Fruit fly (Drosophila melanogaster) whole organism, adult: ENCODE data around the gene CtIP.

Experiments
- CG11617 ChIP-seq: fragments of 200-800 bp; sonication (Bioruptor generic); optimal IDR thresholded peaks from 2 replicates; lab custom pipeline; 2017; ENCODE audit warnings: mild to moderate bottlenecking, missing biosample characterization, missing genetic modification reagents, missing genetic modification characterization
- CG12768 ChIP-seq: fragments of 200-800 bp; sonication (Bioruptor generic); optimal IDR thresholded peaks from 2 replicates; lab custom pipeline; 2017; ENCODE audit warnings: missing biosample characterization, missing genetic modification characterization, mild to moderate bottlenecking, moderate library complexity, missing genetic modification reagents
- CG14711 ChIP-seq: fragments of 200-800 bp; sonication (Bioruptor generic); optimal IDR thresholded peaks from 2 replicates; lab custom pipeline; 2018; ENCODE audit warnings: missing biosample characterization, mild to moderate bottlenecking, missing genetic modification characterization, moderate library complexity
- CG1620 ChIP-seq: fragments of 200-800 bp; sonication (Bioruptor generic); optimal IDR thresholded peaks from 2 replicates; lab custom pipeline; 2016; ENCODE audit warnings: missing biosample characterization, missing genetic modification characterization
- CG33017 ChIP-seq: fragments of 200-800 bp; sonication (Bioruptor generic); optimal IDR thresholded peaks from 2 replicates; lab custom pipeline; 2018; ENCODE audit warnings: missing biosample characterization, mild to moderate bottlenecking, missing genetic modification characterization, moderate library complexity
- CG5204 ChIP-seq: fragments of 200-800 bp; sonication (Bioruptor generic); optimal IDR thresholded peaks from 2 replicates; lab custom pipeline; 2016; ENCODE audit warnings: missing biosample characterization, missing genetic modification characterization
- CG7045 ChIP-seq: fragments of 200-800 bp; sonication (Bioruptor generic); optimal IDR thresholded peaks from 2 replicates; lab custom pipeline; 2017; ENCODE audit warnings: missing biosample characterization, mild to moderate bottlenecking, missing genetic modification characterization
- CG7101 ChIP-seq: fragments of 200-800 bp; sonication (Bioruptor generic); optimal IDR thresholded peaks from 2 replicates; lab custom pipeline; 2018; ENCODE audit warnings: missing biosample characterization, mild to moderate bottlenecking, missing genetic modification characterization, moderate library complexity
- Clk ChIP-seq: fragments of 200-800 bp; sonication (Bioruptor generic); optimal IDR thresholded peaks from 2 replicates; lab custom pipeline; 2017; ENCODE audit warnings: missing biosample characterization, missing genetic modification characterization
- Crg-1 ChIP-seq: fragments of 200-800 bp; sonication (Bioruptor generic); optimal IDR thresholded peaks from 2 replicates; lab custom pipeline; 2016; ENCODE audit warnings: missing biosample characterization, missing genetic modification characterization
- Hr96 ChIP-seq: fragments of 200-800 bp; sonication (Bioruptor generic); optimal IDR thresholded peaks from 2 replicates; lab custom pipeline; 2016; ENCODE audit warnings: missing biosample characterization, missing genetic modification characterization
- Mnt ChIP-seq: fragments of 200-800 bp; sonication (Bioruptor generic); optimal IDR thresholded peaks from 2 replicates; lab custom pipeline; 2016; ENCODE audit warnings: missing biosample characterization, mild to moderate bottlenecking, missing genetic modification characterization
- bab1 ChIP-seq: fragments of 200-800 bp; sonication (Bioruptor generic); optimal IDR thresholded peaks from 3 replicates; lab custom pipeline; 2019; ENCODE audit warnings: missing biosample characterization, mild to moderate bottlenecking, missing genetic modification characterization, moderate library complexity
- cic ChIP-seq: fragments of 200-800 bp; sonication (Bioruptor generic); optimal IDR thresholded peaks from 2 replicates; lab custom pipeline; 2017; ENCODE audit warnings: missing biosample characterization, mild to moderate bottlenecking, missing genetic modification characterization, moderate library complexity
- cnc ChIP-seq, 2 experiments: fragments of >200 bp; optimal IDR thresholded peaks; 2 replicates each; lab custom pipeline; 2017
- kay ChIP-seq: fragments of 200-800 bp; sonication (Bioruptor generic); peaks from one replicate; lab custom pipeline; 2016; ENCODE audit warnings: missing biosample characterization, missing genetic modification characterization, borderline replicate concordance
- ovo ChIP-seq: fragments of 200-800 bp; sonication (Bioruptor generic); optimal IDR thresholded peaks from 2 replicates; lab custom pipeline; 2016; ENCODE audit warnings: missing biosample characterization, missing genetic modification characterization
- pad ChIP-seq: fragments of 200-800 bp; sonication (Bioruptor generic); optimal IDR thresholded peaks from 3 replicates; lab custom pipeline; 2017; ENCODE audit warnings: missing biosample characterization, missing genetic modification characterization, mild to moderate bottlenecking, moderate library complexity, missing genetic modification reagents
- tj ChIP-seq: fragments of 200-800 bp; sonication (Bioruptor generic); optimal IDR thresholded peaks from 3 replicates; lab custom pipeline; 2017; ENCODE audit warnings: missing biosample characterization, mild to moderate bottlenecking, missing genetic modification characterization, moderate library complexity
- toe ChIP-seq: fragments of 200-800 bp; sonication (Bioruptor generic); optimal IDR thresholded peaks from 2 replicates; lab custom pipeline; 2016; ENCODE audit warnings: missing biosample characterization, missing genetic modification characterization

Gene CtIP

DNA sequence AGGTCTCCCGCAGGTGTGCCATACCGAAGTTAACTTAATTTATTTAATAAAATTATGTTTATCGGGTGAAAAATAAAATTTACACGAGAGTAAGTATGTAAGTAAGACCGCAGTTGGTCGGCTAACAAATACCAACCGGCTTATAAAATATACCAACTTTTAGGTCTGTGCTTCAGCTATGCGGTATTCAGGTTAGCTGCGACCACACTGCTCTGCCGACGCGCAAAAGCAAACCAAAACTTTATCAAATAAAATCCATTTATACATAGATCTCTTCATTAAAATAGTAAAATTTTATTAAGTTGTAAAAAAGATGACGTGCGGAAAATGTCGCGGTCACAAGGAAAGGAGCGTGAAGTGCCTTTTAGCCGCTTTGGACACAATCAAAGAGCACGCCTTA, at the start of gene CtIP, which contains the start of gene mRpL15:
Gene CtIP (plus strand): TSS at position 182 of the 400 bp plus-strand sequence.
Gene mRpL15 (minus strand): TSS at position 141 of the 400 bp plus-strand sequence.
- TF ChIP-seq Mnt (GFP tag; lab: Kevin White, UChicago) (peak; percentile 16), CG12768 (GFP tag; lab: Kevin White, UChicago) (no peak)

dm6 chr3L:20387038-20387842, 48.8 kb upstream of the CtIP start:
- TF ChIP-seq Mnt (GFP tag; lab: Kevin White, UChicago) = peak; percentile 82
- TF ChIP-seq bab1 (GFP tag; lab: Kevin White, UChicago) = no peak
- peak; percentile 91 for TF ChIP-seq cic
- peak; percentile 10 for TF ChIP-seq CG33017
- TF ChIP-seq ovo (GFP tag; lab: Kevin White, UChicago) = no peak
- no peak for TF ChIP-seq tj
- TF ChIP-seq kay = peak; percentile 52

DNA sequence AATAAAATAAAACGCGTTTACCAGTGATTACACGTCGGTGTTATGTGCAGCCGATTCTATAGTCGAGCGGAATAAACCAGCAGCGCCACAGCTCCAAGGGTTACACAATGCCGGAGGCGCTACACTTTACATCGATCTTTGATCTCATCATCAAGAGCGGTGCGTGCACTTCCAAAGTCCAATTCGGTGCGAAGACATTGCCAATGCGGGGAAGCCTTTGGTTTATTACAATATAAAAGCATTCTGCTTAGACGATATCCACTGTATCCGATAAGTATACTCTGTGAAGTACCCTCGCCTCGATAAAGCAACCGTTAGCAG, 48.2 kb upstream of the CtIP start:
- no peak for TF ChIP-seq ovo (GFP tag; lab: Kevin White, UChicago)
- peak; percentile 4 for TF ChIP-seq CG12768 (GFP tag; lab: Kevin White, UChicago)
- no peak for TF ChIP-seq CG5204 (GFP tag; lab: Kevin White, UChicago)
- no peak for TF ChIP-seq cnc (optimal IDR thresholded peaks at IDR 0.05; lab: Kevin White, UChicago)

DNA sequence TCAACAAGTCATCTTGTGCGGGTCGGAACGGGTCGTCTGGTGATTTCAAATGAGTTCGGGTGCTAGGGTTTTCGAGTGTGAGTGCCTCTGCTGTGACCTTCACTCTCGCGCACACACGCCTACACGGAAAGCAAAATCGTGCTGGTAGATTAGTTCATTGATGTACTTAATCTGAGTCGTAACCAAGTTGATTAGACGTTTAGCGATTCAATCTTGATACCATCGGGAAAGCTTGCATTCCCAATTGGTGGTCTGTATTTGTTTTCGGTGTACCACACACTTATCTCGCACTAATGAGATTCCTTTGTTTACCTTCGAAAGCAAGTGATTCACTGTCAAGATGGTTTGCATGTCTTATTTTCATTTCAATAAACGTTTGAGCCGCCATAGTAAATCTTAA, 47.1 kb upstream of the CtIP start:
- peak; percentile 89 for TF ChIP-seq cic
- TF ChIP-seq CG7045 = no peak
- TF ChIP-seq kay = peak; percentile 94
- TF ChIP-seq CG33017 = peak; percentile 41
- no peak for TF ChIP-seq bab1 (GFP tag; lab: Kevin White, UChicago)
- no peak for TF ChIP-seq toe (GFP tag; lab: Kevin White, UChicago)
- TF ChIP-seq Clk = no peak
- peak; percentile 21 for TF ChIP-seq CG14711 (tag; lab: Kevin White, UChicago)
- no peak for TF ChIP-seq CG11617
- no peak for TF ChIP-seq Crg-1 (GFP tag; lab: Kevin White, UChicago)
- no peak for TF ChIP-seq pad (GFP tag; lab: Kevin White, UChicago)
- TF ChIP-seq Hr96 (GFP tag; lab: Kevin White, UChicago) = no peak
- TF ChIP-seq CG7101 (tag; lab: Kevin White, UChicago) = peak; percentile 41
- no peak for TF ChIP-seq ovo (GFP tag; lab: Kevin White, UChicago)
- TF ChIP-seq tj = no peak
- peak; percentile 50 for TF ChIP-seq Mnt (GFP tag; lab: Kevin White, UChicago)
- no peak for TF ChIP-seq CG12768 (GFP tag; lab: Kevin White, UChicago)
- no peak for TF ChIP-seq CG1620
- no peak for TF ChIP-seq cnc (optimal IDR thresholded peaks at IDR 0.05; lab: Kevin White, UChicago)
- TF ChIP-seq CG5204 (GFP tag; lab: Kevin White, UChicago) = no peak

dm6 chr3L:20393357-20393756, 42.7 kb upstream of the CtIP start, which contains the start of gene CG33969:
TSS of gene CG33969 (minus strand) at chr3L:20393553.
- no peak for TF ChIP-seq CG7045
- TF ChIP-seq CG7101 (tag; lab: Kevin White, UChicago) = peak; percentile 22
- TF ChIP-seq cic = no peak
- TF ChIP-seq CG14711 (tag; lab: Kevin White, UChicago) = no peak
- peak; percentile 2 for TF ChIP-seq tj
- peak; percentile 49 for TF ChIP-seq kay
- no peak for TF ChIP-seq CG33017
- no peak for TF ChIP-seq toe (GFP tag; lab: Kevin White, UChicago)
- TF ChIP-seq pad (GFP tag; lab: Kevin White, UChicago) = peak; percentile 29
- TF ChIP-seq CG5204 (GFP tag; lab: Kevin White, UChicago) = no peak
- peak; percentile 18 for TF ChIP-seq Crg-1 (GFP tag; lab: Kevin White, UChicago)
- peak; percentile 36 for TF ChIP-seq bab1 (GFP tag; lab: Kevin White, UChicago)
- TF ChIP-seq Mnt (GFP tag; lab: Kevin White, UChicago) = no peak
- no peak for TF ChIP-seq cnc (optimal IDR thresholded peaks at IDR 0.05; lab: Kevin White, UChicago)
- TF ChIP-seq Hr96 (GFP tag; lab: Kevin White, UChicago) = no peak
- TF ChIP-seq CG11617 = no peak
- no peak for TF ChIP-seq Clk
- TF ChIP-seq CG1620 = peak; percentile 5
- no peak for TF ChIP-seq CG12768 (GFP tag; lab: Kevin White, UChicago)
- TF ChIP-seq ovo (GFP tag; lab: Kevin White, UChicago) = no peak

- TF ChIP-seq Crg-1 (GFP tag; lab: Kevin White, UChicago) (no peak), CG7045 (peak; percentile 30), CG14711 (tag; lab: Kevin White, UChicago) (no peak), CG12768 (GFP tag; lab: Kevin White, UChicago) (peak; percentile 93), kay (peak; percentile 52), Hr96 (GFP tag; lab: Kevin White, UChicago) (peak; percentile 18), Clk (peak; percentile 46), cic (peak; percentile 94), CG1620 (no peak), bab1 (GFP tag; lab: Kevin White, UChicago) (peak; percentile 66), pad (GFP tag; lab: Kevin White, UChicago) (peak; percentile 50), CG33017 (peak; percentile 60), ovo (GFP tag; lab: Kevin White, UChicago) (no peak), tj (peak; percentile 95), toe (GFP tag; lab: Kevin White, UChicago) (no peak), CG5204 (GFP tag; lab: Kevin White, UChicago) (peak; percentile 38), CG7101 (tag; lab: Kevin White, UChicago) (peak; percentile 66), cnc (optimal IDR thresholded peaks at IDR 0.05; lab: Kevin White, UChicago) (peak in 1 of 2 experiments; percentile 29), Mnt (GFP tag; lab: Kevin White, UChicago) (peak; percentile 72), CG11617 (peak; percentile 55)
These were observed 40.7 kb upstream of the CtIP start for dm6 chr3L:20395257-20395909.
